Fruit fly (Drosophila melanogaster) whole organism, embryonic: Measurements from ENCODE around the gene na.
A peak's percentile ranks its signal among the peaks of the same experiment; 100 is the strongest.

ENCODE experiments used
- Bgb ChIP-seq: fragments of 200-800 bp; sonication (Bioruptor generic); IDR thresholded peaks from 2 replicates; pipeline ENCODE4 v1.3.6; 2022; ENCODE audit warnings: missing biosample characterization, missing genetic modification characterization; ENCODE audit not compliant: partially characterized antibody
- C15 ChIP-seq: fragments of 200-800 bp; sonication (Bioruptor generic); IDR thresholded peaks from 3 replicates; pipeline ENCODE4 v1.3.6; 2022; ENCODE audit warnings: missing biosample characterization, missing genetic modification characterization
- CG10267 ChIP-seq: fragments of 200-800 bp; sonication (Bioruptor generic); optimal IDR thresholded peaks from 2 replicates; lab custom pipeline; 2018; ENCODE audit warnings: missing biosample characterization, mild to moderate bottlenecking, missing genetic modification characterization, moderate library complexity
- CG10654 ChIP-seq: fragments of 200-800 bp; sonication (Bioruptor generic); optimal IDR thresholded peaks from 2 replicates; lab custom pipeline; 2016; ENCODE audit warnings: missing biosample characterization, missing genetic modification characterization
- CG11560 ChIP-seq: fragments of 200-800 bp; sonication (Bioruptor generic); IDR thresholded peaks from 3 replicates; pipeline ENCODE4 v1.3.6; 2022; ENCODE audit warnings: missing biosample characterization, missing genetic modification characterization
- CG12155 ChIP-seq: fragments of 200-800 bp; sonication (Bioruptor generic); optimal IDR thresholded peaks from 3 replicates; lab custom pipeline; 2016; ENCODE audit warnings: missing biosample characterization, missing genetic modification characterization
- CG1529 ChIP-seq: fragments of 200-800 bp; sonication (Bioruptor generic); optimal IDR thresholded peaks from 3 replicates; lab custom pipeline; 2018; ENCODE audit warnings: missing biosample characterization, missing genetic modification characterization
- CG17186 ChIP-seq: fragments of 200-800 bp; sonication (Bioruptor generic); optimal IDR thresholded peaks from 3 replicates; lab custom pipeline; 2017; ENCODE audit warnings: missing biosample characterization, missing genetic modification reagents, missing genetic modification characterization
- CG18599 ChIP-seq: fragments of 200-800 bp; sonication (Bioruptor generic); optimal IDR thresholded peaks from 3 replicates; lab custom pipeline; 2017; ENCODE audit warnings: missing biosample characterization, missing genetic modification characterization, mild to moderate bottlenecking, moderate library complexity, missing genetic modification reagents
- CG2129 ChIP-seq: fragments of 200-800 bp; sonication (Bioruptor generic); IDR thresholded peaks from 2 replicates; pipeline ENCODE4 v1.3.6; 2022; ENCODE audit warnings: missing biosample characterization, missing genetic modification characterization; ENCODE audit not compliant: partially characterized antibody
- CG2712 ChIP-seq: fragments of 200-800 bp; optimal IDR thresholded peaks from 3 replicates; lab custom pipeline; 2019; ENCODE audit warnings: missing biosample characterization, mild to moderate bottlenecking, missing genetic modification characterization, moderate library complexity
- CG3163 ChIP-seq: fragments of 200-800 bp; sonication (Bioruptor generic); optimal IDR thresholded peaks from 3 replicates; lab custom pipeline; 2016; ENCODE audit warnings: missing biosample characterization, missing genetic modification characterization
- CG32532 ChIP-seq: fragments of 200-800 bp; sonication (Bioruptor generic); IDR thresholded peaks from 2 replicates; pipeline ENCODE4 v1.3.6; 2022; ENCODE audit warnings: missing biosample characterization, missing genetic modification characterization
- CG5180 ChIP-seq: fragments of 200-800 bp; sonication (Bioruptor generic); optimal IDR thresholded peaks from 3 replicates; lab custom pipeline; 2017; ENCODE audit warnings: missing biosample characterization, missing genetic modification characterization, mild to moderate bottlenecking, moderate library complexity, missing genetic modification reagents
- CG6813 ChIP-seq: fragments of 200-800 bp; sonication (Bioruptor generic); optimal IDR thresholded peaks from 2 replicates; lab custom pipeline; 2017; ENCODE audit warnings: missing biosample characterization, missing genetic modification characterization, mild to moderate bottlenecking, moderate library complexity, missing genetic modification reagents
- CG8924 ChIP-seq: fragments of 200-800 bp; optimal IDR thresholded peaks from 3 replicates; lab custom pipeline; 2019; ENCODE audit warnings: missing biosample characterization, mild to moderate bottlenecking, missing genetic modification characterization, moderate library complexity
- Dek ChIP-seq: fragments of 200-800 bp; sonication (Bioruptor generic); optimal IDR thresholded peaks from 3 replicates; lab custom pipeline; 2019; ENCODE audit warnings: missing biosample characterization, mild to moderate bottlenecking, missing genetic modification characterization, moderate library complexity
- Dip3 ChIP-seq: fragments of 200-800 bp; sonication (Bioruptor generic); optimal IDR thresholded peaks from 3 replicates; lab custom pipeline; 2016; ENCODE audit warnings: missing biosample characterization, missing genetic modification characterization
- Dll ChIP-seq: fragments of 200-800 bp; sonication (Bioruptor generic); IDR thresholded peaks from 4 replicates; pipeline ENCODE4 v1.3.6; 2022; ENCODE audit warnings: missing biosample characterization, missing genetic modification characterization; ENCODE audit not compliant: partially characterized antibody
- Drgx ChIP-seq: fragments of 200-800 bp; sonication (Bioruptor generic); IDR thresholded peaks from 2 replicates; pipeline ENCODE4 v1.3.6; 2022; ENCODE audit warnings: missing biosample characterization, missing genetic modification characterization
- E2f1 ChIP-seq: fragments of 200-800 bp; sonication (Bioruptor generic); IDR thresholded peaks from 2 replicates; pipeline ENCODE4 v1.3.6; 2022; ENCODE audit warnings: missing biosample characterization, missing genetic modification characterization
- Ets65A ChIP-seq: fragments of 200-800 bp; sonication (Bioruptor generic); peaks from one replicate; lab custom pipeline; 2016; ENCODE audit warnings: missing biosample characterization, missing genetic modification characterization
- HLH3B ChIP-seq: fragments of 200-800 bp; sonication (Bioruptor generic); IDR thresholded peaks from 2 replicates; pipeline ENCODE4 v1.3.6; 2022; ENCODE audit warnings: missing biosample characterization, missing genetic modification characterization
- Hr78 ChIP-seq, 2 experiments: fragments of 200-800 bp in 1 of 2; fragments of >200 bp in 1 of 2; sonication (Bioruptor generic) in 1 of 2; optimal IDR thresholded peaks; 2 replicates each; lab custom pipeline; 2017 to 2019; ENCODE audit warnings: missing biosample characterization in 2 of 2, missing genetic modification characterization in 2 of 2, mild to moderate bottlenecking in 1 of 2, moderate library complexity in 1 of 2
- NK7.1 ChIP-seq: fragments of 200-800 bp; sonication (Bioruptor generic); optimal IDR thresholded peaks from 3 replicates; lab custom pipeline; 2016; ENCODE audit warnings: missing biosample characterization, missing genetic modification characterization
- Nf-YC ChIP-seq: fragments of 200-800 bp; optimal IDR thresholded peaks from 3 replicates; lab custom pipeline; 2019; ENCODE audit warnings: missing biosample characterization, mild to moderate bottlenecking, missing genetic modification characterization, moderate library complexity
- NfI ChIP-seq: fragments of 200-800 bp; sonication (Bioruptor generic); optimal IDR thresholded peaks from 3 replicates; lab custom pipeline; 2018; ENCODE audit warnings: missing biosample characterization, mild to moderate bottlenecking, missing genetic modification characterization, moderate library complexity
- Rfx ChIP-seq: fragments of 200-800 bp; sonication (Bioruptor generic); IDR thresholded peaks from 2 replicates; pipeline ENCODE4 v1.3.6; 2022; ENCODE audit warnings: missing biosample characterization, missing genetic modification characterization
- Six4 ChIP-seq: fragments of 200-800 bp; sonication (Bioruptor generic); optimal IDR thresholded peaks from 2 replicates; lab custom pipeline; 2016; ENCODE audit warnings: missing biosample characterization, missing genetic modification characterization
- al ChIP-seq: fragments of 200-800 bp; sonication (Bioruptor generic); IDR thresholded peaks from 2 replicates; pipeline ENCODE4 v1.3.6; 2022; ENCODE audit warnings: missing biosample characterization, missing genetic modification characterization
- ato ChIP-seq: fragments of 200-800 bp; sonication (Bioruptor generic); IDR thresholded peaks from 2 replicates; pipeline ENCODE4 v1.3.6; 2022; ENCODE audit warnings: missing biosample characterization, missing genetic modification characterization; ENCODE audit not compliant: partially characterized antibody
- cad ChIP-seq: fragments of >200 bp; optimal IDR thresholded peaks from 2 replicates; lab custom pipeline; 2017; ENCODE audit warnings: missing biosample characterization, missing genetic modification characterization
- caup ChIP-seq: fragments of 200-800 bp; sonication (Bioruptor generic); optimal IDR thresholded peaks from 3 replicates; lab custom pipeline; 2017; ENCODE audit warnings: missing biosample characterization, mild to moderate bottlenecking, missing genetic modification characterization, moderate library complexity; ENCODE audit not compliant: severe bottlenecking
- chif ChIP-seq, 2 experiments: fragments of 200-800 bp; sonication (Bioruptor generic); optimal IDR thresholded peaks; 3 replicates each; lab custom pipeline; 2016; ENCODE audit warnings: missing biosample characterization in 2 of 2, missing genetic modification characterization in 2 of 2
- dm ChIP-seq: fragments of 200-800 bp; sonication (Bioruptor generic); optimal IDR thresholded peaks from 3 replicates; lab custom pipeline; 2016; ENCODE audit warnings: missing biosample characterization, missing genetic modification characterization
- fru ChIP-seq: fragments of >200 bp; optimal IDR thresholded peaks from 2 replicates; lab custom pipeline; 2017
- h ChIP-seq: fragments of >200 bp; optimal IDR thresholded peaks from 2 replicates; lab custom pipeline; 2017
- insv ChIP-seq, 2 experiments: fragments of 200-800 bp; sonication (Bioruptor generic); optimal IDR thresholded peaks; 3 replicates each; lab custom pipeline; 2016 to 2018; ENCODE audit warnings: missing biosample characterization in 2 of 2, missing genetic modification characterization in 2 of 2
- inv ChIP-seq: fragments of 200-800 bp; sonication (Bioruptor generic); IDR thresholded peaks from 2 replicates; pipeline ENCODE4 v1.3.6; 2022; ENCODE audit warnings: missing biosample characterization, missing genetic modification characterization; ENCODE audit not compliant: partially characterized antibody
- ken ChIP-seq: fragments of 200-800 bp; sonication (Bioruptor generic); IDR thresholded peaks from 3 replicates; pipeline ENCODE4 v1.3.6; 2022; ENCODE audit warnings: missing biosample characterization, missing genetic modification characterization
- lola ChIP-seq, 3 experiments: fragments of >200 bp in 2 of 3; fragments of 200-800 bp in 1 of 3; sonication (Bioruptor generic) in 1 of 3; optimal IDR thresholded peaks; 2 replicates each; lab custom pipeline; 2017 to 2019; ENCODE audit warnings: missing biosample characterization in 3 of 3, missing genetic modification characterization in 3 of 3, mild to moderate bottlenecking in 1 of 3, moderate library complexity in 1 of 3
- nom ChIP-seq: fragments of 200-800 bp; sonication (Bioruptor generic); optimal IDR thresholded peaks from 2 replicates; lab custom pipeline; 2017; ENCODE audit warnings: missing biosample characterization, missing genetic modification characterization, mild to moderate bottlenecking, moderate library complexity, missing genetic modification reagents
- org-1 ChIP-seq: fragments of 200-800 bp; sonication (Bioruptor generic); optimal IDR thresholded peaks from 2 replicates; lab custom pipeline; 2017; ENCODE audit warnings: missing biosample characterization, missing genetic modification characterization
- pan ChIP-seq, 4 experiments: fragments of >200 bp in 3 of 4; fragments of 200-800 bp in 1 of 4; sonication (Bioruptor generic) in 1 of 4; optimal IDR thresholded peaks in 3 of 4; IDR thresholded peaks in 1 of 4; 2 replicates each; pipeline versions ENCODE4 v1.3.6 to Lab custom; 2017 to 2022; ENCODE audit warnings: missing biosample characterization in 2 of 4, missing genetic modification characterization in 2 of 4, mixed read lengths in 1 of 4
- pnt ChIP-seq: fragments of 200-800 bp; sonication (Bioruptor generic); optimal IDR thresholded peaks from 3 replicates; lab custom pipeline; 2016; ENCODE audit warnings: missing biosample characterization, missing genetic modification characterization
- seq ChIP-seq: fragments of 200-800 bp; sonication (Bioruptor generic); IDR thresholded peaks from 2 replicates; pipeline ENCODE4 v1.3.6; 2022; ENCODE audit warnings: missing biosample characterization, missing genetic modification characterization
- stc ChIP-seq: fragments of 200-800 bp; sonication (Bioruptor generic); IDR thresholded peaks from 2 replicates; pipeline ENCODE4 v1.3.6; 2022; ENCODE audit warnings: missing biosample characterization, missing genetic modification characterization
- usp ChIP-seq: fragments of >200 bp; optimal IDR thresholded peaks from 2 replicates; lab custom pipeline; 2017; ENCODE audit warnings: missing biosample characterization, missing genetic modification characterization
- vvl ChIP-seq: fragments of 200-800 bp; sonication (Bioruptor generic); IDR thresholded peaks from 2 replicates; pipeline ENCODE4 v1.3.6; 2022; ENCODE audit warnings: missing biosample characterization, missing genetic modification characterization

na gene

dm6 chrX:14237873-14238394, 28.2 kb upstream of the na start, which contains the start of the genes Fbxl4 and Dus2 (continued):
- 0 out of 4 replicates have a peak, but pooled peaks have one; percentile 61 for TF ChIP-seq Dll (GFP tag; lab: Robert Waterston, UW)
- TF ChIP-seq CG6813 (GFP tag; lab: Kevin White, UChicago): peak; percentile 76
- TF ChIP-seq CG5180 (GFP tag; lab: Kevin White, UChicago): peak; percentile 70
- TF ChIP-seq insv (GFP tag; optimal IDR thresholded peaks at IDR 0.05; lab: Kevin White, UChicago): peak in 1 of 2 experiments; percentile 65
- peak; percentile 93 for TF ChIP-seq CG8924 (tag; lab: Kevin White, UChicago)
- peak; percentile 93 for TF ChIP-seq CG2712 (tag; lab: Kevin White, UChicago)
- peak; percentile 91 for TF ChIP-seq E2f1 (GFP tag; lab: Robert Waterston, UW)
- peak; percentile 90 for TF ChIP-seq Six4 (GFP tag; lab: Kevin White, UChicago)
- TF ChIP-seq ato: no peak; the same call in 1 of the 2 replicates
- TF ChIP-seq pan (optimal IDR thresholded peaks at IDR 0.05; lab: Kevin White, UChicago): no peak
- peak in 1 of 2 experiments; percentile 93 for TF ChIP-seq pan (GFP tag; optimal IDR thresholded peaks at IDR 0.05 in 1 of 2, IDR thresholded peaks at IDR 0.05 in 1 of 2)
- peak; percentile 89 for TF ChIP-seq NfI (GFP tag; lab: Kevin White, UChicago)
- peak; percentile 75; the same call in 1 of the 3 replicates for TF ChIP-seq C15 (GFP tag; lab: Robert Waterston, UW)
- peak; percentile 91 for TF ChIP-seq CG18599 (GFP tag; lab: Kevin White, UChicago)
- peak; percentile 99 for TF ChIP-seq Ets65A (GFP tag; lab: Kevin White, UChicago)
- TF ChIP-seq CG10654 (GFP tag; lab: Kevin White, UChicago): peak; percentile 90
- TF ChIP-seq CG2129: no peak
- peak; percentile 66 for TF ChIP-seq nom (GFP tag; lab: Kevin White, UChicago)
- TF ChIP-seq Bgb (GFP tag; lab: Robert Waterston, UW): peak; percentile 58; the same call in 1 of the 2 replicates
- no peak for TF ChIP-seq fru (lab: Kevin White, UChicago)
- TF ChIP-seq CG12155 (GFP tag; lab: Kevin White, UChicago): peak; percentile 90
- TF ChIP-seq lola (GFP tag; optimal IDR thresholded peaks at IDR 0.05; lab: Kevin White, UChicago): peak in 1 of 3 experiments; percentile 95
- peak; percentile 96 for TF ChIP-seq Rfx (GFP tag; lab: Robert Waterston, UW)
- peak; percentile 83 for TF ChIP-seq dm (GFP tag; lab: Kevin White, UChicago)
- TF ChIP-seq org-1 (GFP tag; lab: Kevin White, UChicago): peak; percentile 81
- peak; percentile 81 for TF ChIP-seq al
- peak; percentile 90 for TF ChIP-seq Dip3 (GFP tag; lab: Kevin White, UChicago)
- peak; percentile 80 for TF ChIP-seq Nf-YC (tag; lab: Kevin White, UChicago)
- TF ChIP-seq CG10267 (tag; lab: Kevin White, UChicago): peak; percentile 85
- no peak for TF ChIP-seq h
- TF ChIP-seq caup (GFP tag; lab: Kevin White, UChicago): peak; percentile 87
- peak; percentile 92 to 95 for TF ChIP-seq chif (GFP tag; optimal IDR thresholded peaks at IDR 0.05; lab: Kevin White, UChicago)
- TF ChIP-seq Dek (tag; lab: Kevin White, UChicago): peak; percentile 84
- TF ChIP-seq seq: peak; percentile 87
- TF ChIP-seq HLH3B (GFP tag; lab: Robert Waterston, UW): peak; percentile 93
- TF ChIP-seq Drgx (GFP tag; lab: Robert Waterston, UW): peak; percentile 79
- peak; percentile 66 for TF ChIP-seq CG17186 (GFP tag; lab: Kevin White, UChicago)
- TF ChIP-seq CG32532: peak; percentile 92
- TF ChIP-seq Hr78 (GFP tag; optimal IDR thresholded peaks at IDR 0.05; lab: Kevin White, UChicago): peak in 1 of 2 experiments; percentile 77
- TF ChIP-seq CG11560 (tag; lab: Robert Waterston, UW): peak; percentile 81
- peak; percentile 26; the same call in 1 of the 2 replicates for TF ChIP-seq inv (GFP tag; lab: Robert Waterston, UW)
- TF ChIP-seq usp (GFP tag; lab: Kevin White, UChicago): no peak
- TF ChIP-seq stc (GFP tag; lab: Robert Waterston, UW): peak; percentile 87
- no peak for TF ChIP-seq cad
- TF ChIP-seq NK7.1: peak; percentile 83
- TF ChIP-seq ken (GFP tag; lab: Robert Waterston, UW): peak; percentile 96
- peak; percentile 76 for TF ChIP-seq CG1529
- TF ChIP-seq vvl (GFP tag; lab: Robert Waterston, UW): peak; percentile 94
- TF ChIP-seq CG3163: peak; percentile 70
- TF ChIP-seq pnt (GFP tag; lab: Kevin White, UChicago): peak; percentile 94
